Worm (Caenorhabditis elegans) whole organism, L4/young adult: ENCODE measurements around the gene scl-20.

Experiments
- W03F9.2 ChIP-seq: fragments of 150-350 bp; optimal IDR thresholded peaks from 2 replicates; lab custom pipeline; 2014; ENCODE audit warnings: missing biosample characterization, missing genetic modification characterization
- him-1 ChIP-seq: sonication (generic microtip); optimal IDR thresholded peaks from 2 replicates; lab custom pipeline; 2016; ENCODE audit warnings: missing genotype, missing genetic modification reagents, missing genetic modification characterization, missing compliant biosample characterization

- TF ChIP-seq W03F9.2 (tag; lab: Kevin White, UChicago) (no peak), him-1 (tag; lab: Kevin White, UChicago) (no peak)
These were observed 12.4 kb downstream of the scl-20 start for ce11 chrV:18721873-18722272.
